Worm (Caenorhabditis elegans) whole organism, late embryonic: ENCODE results near the gene Y47D3B.4.
A peak's percentile ranks its signal among the peaks of the same experiment; 100 is the strongest.

Experiments
- C38D4.7 ChIP-seq: fragments of 200-800 bp; sonication (Bioruptor generic); optimal IDR thresholded peaks from 2 replicates; lab custom pipeline; 2018; ENCODE audit warnings: mild to moderate bottlenecking, missing genetic modification characterization, moderate library complexity, missing compliant biosample characterization
- F13H6.1 ChIP-seq: sonication (generic microtip); optimal IDR thresholded peaks from 2 replicates; lab custom pipeline; 2016; ENCODE audit warnings: missing genetic modification characterization, missing compliant biosample characterization
- T23F11.4 ChIP-seq: fragments of 200-800 bp; sonication (Bioruptor generic); optimal IDR thresholded peaks from 2 replicates; lab custom pipeline; 2018; ENCODE audit warnings: mild to moderate bottlenecking, missing genetic modification characterization, missing compliant biosample characterization
- Y22D7AL.16 ChIP-seq: sonication (generic microtip); optimal IDR thresholded peaks from 2 replicates; lab custom pipeline; 2016; ENCODE audit warnings: missing genetic modification characterization, missing compliant biosample characterization
- ama-1 ChIP-seq: fragments of 150-350 bp; optimal IDR thresholded peaks from 2 replicates; lab custom pipeline; 2014
- ceh-14 ChIP-seq: sonication (generic microtip); optimal IDR thresholded peaks from 2 replicates; lab custom pipeline; 2016; ENCODE audit warnings: missing genotype, missing genetic modification characterization, missing compliant biosample characterization
- ceh-22 ChIP-seq: sonication (generic microtip); optimal IDR thresholded peaks from 2 replicates; lab custom pipeline; 2017; ENCODE audit warnings: missing biosample characterization, missing genetic modification characterization
- ceh-24 ChIP-seq: sonication (generic microtip); optimal IDR thresholded peaks from 2 replicates; lab custom pipeline; 2016; ENCODE audit warnings: mild to moderate bottlenecking, missing genetic modification characterization, missing compliant biosample characterization
- ceh-34 ChIP-seq: sonication (generic microtip); optimal IDR thresholded peaks from 2 replicates; lab custom pipeline; 2016; ENCODE audit warnings: mild to moderate bottlenecking, missing genetic modification characterization, missing compliant biosample characterization
- ceh-48 ChIP-seq: sonication (generic microtip); optimal IDR thresholded peaks from 2 replicates; lab custom pipeline; 2016; ENCODE audit warnings: missing genetic modification characterization, inconsistent platforms, missing compliant biosample characterization
- ceh-6 ChIP-seq: fragments of 200-800 bp; sonication (Bioruptor generic); optimal IDR thresholded peaks from 2 replicates; lab custom pipeline; 2018; ENCODE audit warnings: mild to moderate bottlenecking, missing genetic modification characterization, missing compliant biosample characterization
- dve-1 ChIP-seq: sonication (generic microtip); optimal IDR thresholded peaks from 2 replicates; lab custom pipeline; 2017; ENCODE audit warnings: antibody characterized with exemption, mild to moderate bottlenecking, missing genetic modification characterization, missing compliant biosample characterization
- elt-2 ChIP-seq: sonication (generic microtip); optimal IDR thresholded peaks from 2 replicates; lab custom pipeline; 2016; ENCODE audit warnings: missing genetic modification reagents, missing genetic modification characterization, missing compliant biosample characterization
- elt-4 ChIP-seq: sonication (generic microtip); optimal IDR thresholded peaks from 2 replicates; lab custom pipeline; 2016; ENCODE audit warnings: missing genetic modification characterization, missing compliant biosample characterization
- eyg-1 ChIP-seq: sonication (generic microtip); optimal IDR thresholded peaks from 2 replicates; lab custom pipeline; 2016; ENCODE audit warnings: missing genotype, missing genetic modification characterization, missing compliant biosample characterization
- fax-1 ChIP-seq: sonication (generic microtip); optimal IDR thresholded peaks from 2 replicates; lab custom pipeline; 2016; ENCODE audit warnings: missing genotype, missing genetic modification characterization, missing compliant biosample characterization
- hlh-13 ChIP-seq: fragments of 200-800 bp; sonication (Bioruptor generic); optimal IDR thresholded peaks from 2 replicates; lab custom pipeline; 2018; ENCODE audit warnings: mild to moderate bottlenecking, missing genetic modification characterization, missing compliant biosample characterization
- hlh-8 ChIP-seq: sonication (generic microtip); optimal IDR thresholded peaks from 2 replicates; lab custom pipeline; 2016; ENCODE audit warnings: missing genotype, missing genetic modification characterization, missing compliant biosample characterization
- lin-11 ChIP-seq: fragments of 200-800 bp; sonication (Bioruptor generic); optimal IDR thresholded peaks from 2 replicates; lab custom pipeline; 2018; ENCODE audit warnings: mild to moderate bottlenecking, missing genetic modification characterization, missing compliant biosample characterization
- mec-3 ChIP-seq: sonication (generic microtip); optimal IDR thresholded peaks from 2 replicates; lab custom pipeline; 2016; ENCODE audit warnings: borderline replicate concordance, missing genetic modification characterization, missing compliant biosample characterization
- nfya-1 ChIP-seq: sonication (generic microtip); optimal IDR thresholded peaks from 2 replicates; lab custom pipeline; 2017; ENCODE audit warnings: missing genetic modification characterization, mild to moderate bottlenecking, missing compliant biosample characterization, antibody characterized with exemption, moderate library complexity
- nhr-11 ChIP-seq: fragments of 150-350 bp; optimal IDR thresholded peaks from 2 replicates; lab custom pipeline; 2014; ENCODE audit warnings: missing biosample characterization, missing genetic modification characterization
- nhr-232 ChIP-seq: sonication (generic microtip); optimal IDR thresholded peaks from 2 replicates; lab custom pipeline; 2016; ENCODE audit warnings: missing genetic modification characterization, missing compliant biosample characterization
- odd-2 ChIP-seq: sonication (generic microtip); optimal IDR thresholded peaks from 2 replicates; lab custom pipeline; 2017; ENCODE audit warnings: antibody characterized with exemption, mild to moderate bottlenecking, missing genetic modification characterization, missing compliant biosample characterization
- pat-9 ChIP-seq: fragments of 200-800 bp; sonication (Bioruptor generic); optimal IDR thresholded peaks from 2 replicates; lab custom pipeline; 2018; ENCODE audit warnings: mild to moderate bottlenecking, missing genetic modification characterization, moderate library complexity, missing compliant biosample characterization
- pha-4 ChIP-seq: fragments of 150-350 bp; optimal IDR thresholded peaks from 2 replicates; lab custom pipeline; 2018; ENCODE audit warnings: missing biosample characterization, missing genetic modification reagents, missing genetic modification characterization
- pqm-1 ChIP-seq: sonication (generic microtip); optimal IDR thresholded peaks from 2 replicates; lab custom pipeline; 2016; ENCODE audit warnings: missing genetic modification characterization, missing compliant biosample characterization
- sox-4 ChIP-seq: sonication (generic microtip); optimal IDR thresholded peaks from 2 replicates; lab custom pipeline; 2017; ENCODE audit warnings: mild to moderate bottlenecking, missing genetic modification characterization, inconsistent platforms, missing compliant biosample characterization
- ttx-3 ChIP-seq: sonication (generic microtip); optimal IDR thresholded peaks from 2 replicates; lab custom pipeline; 2016; ENCODE audit warnings: missing genetic modification reagents, missing genetic modification characterization, missing compliant biosample characterization
- unc-42 ChIP-seq: sonication (generic microtip); optimal IDR thresholded peaks from 2 replicates; lab custom pipeline; 2016; ENCODE audit warnings: missing genotype, missing genetic modification characterization, missing compliant biosample characterization
- unc-55 ChIP-seq: sonication (generic microtip); optimal IDR thresholded peaks from 2 replicates; lab custom pipeline; 2017; ENCODE audit warnings: missing biosample characterization, missing genetic modification reagents, missing genetic modification characterization
- unc-86 ChIP-seq: sonication (generic microtip); optimal IDR thresholded peaks from 2 replicates; lab custom pipeline; 2016; ENCODE audit warnings: missing genetic modification characterization, missing compliant biosample characterization
- zip-5 ChIP-seq: sonication (generic microtip); optimal IDR thresholded peaks from 2 replicates; lab custom pipeline; 2016; ENCODE audit warnings: missing genetic modification characterization, missing compliant biosample characterization
- ztf-16 ChIP-seq: sonication (generic microtip); optimal IDR thresholded peaks from 2 replicates; lab custom pipeline; 2017; ENCODE audit warnings: missing genetic modification characterization, missing compliant biosample characterization

The Y47D3B.4 gene

ce11 chrIII:11405049-11405448, at the start of gene Y47D3B.4:
Gene Y47D3B.4, plus strand, starts transcription at chrIII:11405349.
- TF ChIP-seq pha-4 (tag; lab: Kevin White, UChicago), result no peak
- no peak for TF ChIP-seq dve-1
- TF ChIP-seq pat-9 (tag; lab: Kevin White, UChicago), result no peak
- no peak for TF ChIP-seq C38D4.7 (GFP tag; lab: Kevin White, UChicago)
- no peak for TF ChIP-seq ceh-24 (tag; lab: Kevin White, UChicago)
- no peak for TF ChIP-seq nhr-232
- no peak for TF ChIP-seq odd-2 (tag; lab: Kevin White, UChicago)
- no peak for TF ChIP-seq hlh-8 (tag; lab: Kevin White, UChicago)
- TF ChIP-seq ceh-34 (tag; lab: Kevin White, UChicago), result no peak
- no peak for TF ChIP-seq nfya-1
- TF ChIP-seq Y22D7AL.16, result no peak
- no peak for TF ChIP-seq ceh-14
- no peak for TF ChIP-seq hlh-13 (GFP tag; lab: Kevin White, UChicago)
- TF ChIP-seq fax-1 (tag; lab: Kevin White, UChicago), result no peak
- no peak for TF ChIP-seq elt-4 (tag; lab: Kevin White, UChicago)
- TF ChIP-seq ama-1 (lab: Kevin White, UChicago), result no peak

- TF ChIP-seq unc-55 (GFP tag; lab: Kevin White, UChicago) (peak; percentile 8), sox-4 (tag; lab: Kevin White, UChicago) (peak; percentile 36), ttx-3 (tag; lab: Kevin White, UChicago) (no peak)
- TF ChIP-seq, all 69 proteins: peak for 2
Measured at ce11 chrIII:11355758-11356323, 49.3 kb upstream of the Y47D3B.4 start.

ce11 chrIII:11357418-11357817, 47.7 kb upstream of the Y47D3B.4 start:
- TF ChIP-seq lin-11 (tag; lab: Kevin White, UChicago), result no peak
- TF ChIP-seq ceh-34 (tag; lab: Kevin White, UChicago), result no peak
- TF ChIP-seq elt-2 (tag; lab: Kevin White, UChicago), result peak; percentile 71
- TF ChIP-seq ttx-3 (tag; lab: Kevin White, UChicago), result no peak

DNA sequence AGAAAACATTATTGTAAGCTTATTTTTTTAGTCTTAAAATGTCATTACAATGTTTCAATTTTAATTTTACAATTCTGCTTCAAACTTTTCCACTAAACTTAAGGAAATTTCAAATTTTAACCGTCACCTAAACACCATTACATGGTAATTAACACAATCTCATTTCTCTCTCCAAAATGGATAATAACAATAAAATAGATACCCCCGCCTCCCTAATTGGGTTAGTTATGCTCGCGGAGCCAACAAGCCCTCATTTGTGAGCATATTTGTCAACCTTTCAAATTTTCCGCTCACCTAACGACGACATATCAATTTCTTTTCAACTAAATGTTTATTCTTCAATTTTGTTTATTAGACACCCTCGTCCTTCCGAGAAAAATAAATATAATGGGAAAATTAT, 46.9 kb upstream of the Y47D3B.4 start:
- no peak for TF ChIP-seq ceh-6
- peak; percentile 92 for TF ChIP-seq unc-42 (tag; lab: Kevin White, UChicago)
- TF ChIP-seq eyg-1 (tag; lab: Kevin White, UChicago), result no peak
- TF ChIP-seq nhr-232, result no peak
- no peak for TF ChIP-seq nhr-11 (tag; lab: Kevin White, UChicago)

DNA sequence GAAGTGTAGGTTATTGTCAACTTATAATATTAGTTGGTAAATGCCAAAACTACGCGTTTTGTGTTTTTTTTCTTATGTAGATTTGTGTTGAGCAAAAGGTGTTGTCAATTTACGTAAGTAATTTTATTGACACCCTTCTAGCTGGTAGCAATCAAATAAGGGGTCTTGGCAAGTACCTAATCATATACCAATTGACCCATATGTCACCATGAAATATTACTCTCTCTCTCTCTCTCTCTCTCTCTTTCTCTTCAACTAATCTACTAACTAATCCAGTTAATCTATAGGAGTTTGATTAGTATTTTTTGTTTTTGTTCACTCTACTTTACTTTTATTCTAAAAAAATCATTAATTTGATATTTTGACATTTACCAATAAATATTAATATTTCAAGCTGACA, 45.7 kb upstream of the Y47D3B.4 start:
- TF ChIP-seq unc-42 (tag; lab: Kevin White, UChicago), result peak; percentile 34
- no peak for TF ChIP-seq elt-4 (tag; lab: Kevin White, UChicago)
- TF ChIP-seq ceh-14, result peak; percentile 52

- TF ChIP-seq zip-5 (tag; lab: Kevin White, UChicago) (no peak), ceh-6 (no peak), unc-55 (GFP tag; lab: Kevin White, UChicago) (no peak), pat-9 (tag; lab: Kevin White, UChicago) (no peak), unc-86 (tag; lab: Kevin White, UChicago) (no peak), nhr-232 (no peak), ceh-22 (tag; lab: Kevin White, UChicago) (no peak), T23F11.4 (no peak), pha-4 (tag; lab: Kevin White, UChicago) (no peak), pqm-1 (tag; lab: Kevin White, UChicago) (no peak), F13H6.1 (tag; lab: Kevin White, UChicago) (no peak), ceh-48 (tag; lab: Kevin White, UChicago) (no peak), mec-3 (tag; lab: Kevin White, UChicago) (no peak), ztf-16 (tag; lab: Kevin White, UChicago) (no peak)
Measured at ce11 chrIII:11360156-11360555, 45.0 kb upstream of the Y47D3B.4 start, which contains the start of gene T28D6.4. Gene T28D6.4, plus strand, starts transcription at chrIII:11360456.
